Worm (Caenorhabditis elegans) whole organism, L1 larva: ENCODE data around the gene tgn-38.
A peak's percentile ranks its signal among the peaks of the same experiment; 100 is the strongest.

Experiments used
- aly-2 ChIP-seq: fragments of 150-350 bp; optimal IDR thresholded peaks from 2 replicates; lab custom pipeline; 2014; ENCODE audit warnings: missing biosample characterization, missing genetic modification characterization
- ama-1 ChIP-seq: fragments of 150-350 bp; optimal IDR thresholded peaks from 2 replicates; lab custom pipeline; 2014
- blmp-1 ChIP-seq: fragments of 150-350 bp; optimal IDR thresholded peaks from 2 replicates; lab custom pipeline; 2014; ENCODE audit warnings: missing biosample characterization, missing genetic modification characterization
- ceh-90 ChIP-seq: sonication (generic microtip); optimal IDR thresholded peaks from 2 replicates; lab custom pipeline; 2016; ENCODE audit warnings: missing genetic modification characterization, missing compliant biosample characterization
- dpl-1 ChIP-seq, 3 experiments: fragments of 150-350 bp in 2 of 3; sonication (generic microtip) in 1 of 3; optimal IDR thresholded peaks; 2 replicates each; lab custom pipeline; 2014 to 2017; ENCODE audit warnings: missing biosample characterization in 3 of 3, missing genetic modification characterization in 3 of 3, missing genetic modification reagents in 3 of 3
- efl-1 ChIP-seq, 4 experiments: fragments of 150-350 bp; optimal IDR thresholded peaks in 3 of 4; peaks in 1 of 4; 1 replicate in 1 of 4; 2 replicates in 3 of 4; lab custom pipeline; 2014; ENCODE audit warnings: missing biosample characterization in 2 of 4, missing genetic modification characterization in 2 of 4, missing genetic modification reagents in 2 of 4
- egl-27 ChIP-seq, 2 experiments: fragments of 150-350 bp in 1 of 2; sonication (generic microtip); optimal IDR thresholded peaks; 3 replicates each; lab custom pipeline; 2017 to 2018; ENCODE audit warnings: missing biosample characterization in 2 of 2, missing genetic modification characterization in 2 of 2, missing genetic modification reagents in 2 of 2
- elt-2 ChIP-seq: sonication (generic microtip); optimal IDR thresholded peaks from 2 replicates; lab custom pipeline; 2016; ENCODE audit warnings: missing genetic modification characterization, mild to moderate bottlenecking, inconsistent platforms, missing compliant biosample characterization, missing genetic modification reagents
- elt-3 ChIP-seq, 6 experiments: fragments of 150-350 bp in 1 of 6; sonication (generic microtip); optimal IDR thresholded peaks; 2 replicates each; lab custom pipeline; 2017 to 2018; ENCODE audit warnings: missing biosample characterization in 6 of 6, missing genetic modification characterization in 6 of 6, inconsistent platforms in 1 of 6
- fkh-10 ChIP-seq: sonication (generic microtip); optimal IDR thresholded peaks from 2 replicates; lab custom pipeline; 2017; ENCODE audit warnings: missing biosample characterization, missing genetic modification reagents, missing genetic modification characterization
- fkh-8 ChIP-seq: sonication (generic microtip); optimal IDR thresholded peaks from 2 replicates; lab custom pipeline; 2016; ENCODE audit warnings: mild to moderate bottlenecking, missing genetic modification characterization, missing compliant biosample characterization
- fos-1 ChIP-seq: fragments of 150-350 bp; optimal IDR thresholded peaks from 2 replicates; lab custom pipeline; 2014; ENCODE audit warnings: missing biosample characterization, missing genetic modification characterization
- irx-1 ChIP-seq: sonication (generic microtip); optimal IDR thresholded peaks from 2 replicates; lab custom pipeline; 2016; ENCODE audit warnings: missing genetic modification characterization, missing compliant biosample characterization
- lin-14 ChIP-seq: fragments of 200-800 bp; sonication (Bioruptor generic); optimal IDR thresholded peaks from 2 replicates; lab custom pipeline; 2018; ENCODE audit warnings: mild to moderate bottlenecking, missing genetic modification characterization, moderate library complexity, missing compliant biosample characterization
- lin-15B ChIP-seq: fragments of 150-350 bp; sonication (generic microtip); optimal IDR thresholded peaks from 3 replicates; lab custom pipeline; 2014; ENCODE audit warnings: missing biosample characterization, missing genetic modification characterization
- lin-35 ChIP-seq, 2 experiments: fragments of 150-350 bp; optimal IDR thresholded peaks; 2 replicates each; lab custom pipeline; 2014; ENCODE audit warnings: missing biosample characterization in 2 of 2, missing genetic modification characterization in 2 of 2, missing genetic modification reagents in 2 of 2
- lir-3 ChIP-seq: sonication (generic microtip); optimal IDR thresholded peaks from 2 replicates; lab custom pipeline; 2016; ENCODE audit warnings: mild to moderate bottlenecking, missing genetic modification characterization, moderate library complexity, missing compliant biosample characterization; ENCODE audit not compliant: poor library complexity
- lsy-2 ChIP-seq, 2 experiments: fragments of 150-350 bp; optimal IDR thresholded peaks; 2 replicates each; lab custom pipeline; 2014; ENCODE audit warnings: missing biosample characterization in 2 of 2, missing genetic modification characterization in 2 of 2
- mdl-1 ChIP-seq, 2 experiments: fragments of 150-350 bp; optimal IDR thresholded peaks; 2 replicates each; lab custom pipeline; 2014 to 2017; ENCODE audit warnings: missing biosample characterization in 2 of 2, missing genetic modification characterization in 2 of 2, inconsistent platforms in 1 of 2
- mep-1 ChIP-seq: fragments of 150-350 bp; optimal IDR thresholded peaks from 2 replicates; lab custom pipeline; 2014; ENCODE audit warnings: missing biosample characterization, missing genetic modification characterization
- nhr-19 ChIP-seq: fragments of 200-800 bp; sonication (Bioruptor generic); conservative IDR thresholded peaks from 2 replicates; pipeline ENCODE4 v1.3.6; 2022; ENCODE audit warnings: missing genetic modification characterization, missing compliant biosample characterization
- nhr-20 ChIP-seq: sonication (generic microtip); optimal IDR thresholded peaks from 2 replicates; lab custom pipeline; 2016; ENCODE audit warnings: mild to moderate bottlenecking, missing genetic modification characterization, missing compliant biosample characterization
- nhr-47 ChIP-seq: sonication (generic microtip); optimal IDR thresholded peaks from 2 replicates; lab custom pipeline; 2016; ENCODE audit warnings: mild to moderate bottlenecking, missing genetic modification characterization, moderate library complexity, missing compliant biosample characterization
- nhr-71 ChIP-seq: sonication (generic microtip); optimal IDR thresholded peaks from 2 replicates; lab custom pipeline; 2016; ENCODE audit warnings: mild to moderate bottlenecking, missing genetic modification characterization, moderate library complexity, missing compliant biosample characterization
- nhr-76 ChIP-seq: sonication (generic microtip); optimal IDR thresholded peaks from 2 replicates; lab custom pipeline; 2017; ENCODE audit warnings: missing biosample characterization, missing genetic modification characterization
- nhr-85 ChIP-seq: sonication (generic microtip); peaks from one replicate; lab custom pipeline; 2016; ENCODE audit warnings: missing genetic modification characterization, inconsistent platforms, missing compliant biosample characterization
- nhr-90 ChIP-seq: sonication (generic microtip); optimal IDR thresholded peaks from 2 replicates; lab custom pipeline; 2016; ENCODE audit warnings: mild to moderate bottlenecking, missing genetic modification characterization, missing compliant biosample characterization; ENCODE audit not compliant: poor library complexity
- pqm-1 ChIP-seq: sonication (generic microtip); optimal IDR thresholded peaks from 3 replicates; lab custom pipeline; 2017; ENCODE audit warnings: missing biosample characterization, missing genetic modification characterization
- rnt-1 ChIP-seq: sonication (generic microtip); optimal IDR thresholded peaks from 2 replicates; lab custom pipeline; 2016; ENCODE audit warnings: mild to moderate bottlenecking, missing genetic modification characterization, moderate library complexity, missing compliant biosample characterization
- snu-23 ChIP-seq: sonication (generic microtip); optimal IDR thresholded peaks from 2 replicates; lab custom pipeline; 2016; ENCODE audit warnings: missing genetic modification characterization, missing compliant biosample characterization
- sptf-1 ChIP-seq: fragments of 150-350 bp; optimal IDR thresholded peaks from 2 replicates; lab custom pipeline; 2014; ENCODE audit warnings: missing biosample characterization, missing genetic modification characterization
- tbx-2 ChIP-seq: sonication (generic microtip); optimal IDR thresholded peaks from 2 replicates; lab custom pipeline; 2016; ENCODE audit warnings: missing genetic modification characterization, missing compliant biosample characterization
- tlp-1 ChIP-seq: fragments of 150-350 bp; optimal IDR thresholded peaks from 2 replicates; lab custom pipeline; 2014; ENCODE audit warnings: missing biosample characterization, missing genetic modification characterization
- unc-130 ChIP-seq: fragments of 150-350 bp; optimal IDR thresholded peaks from 2 replicates; lab custom pipeline; 2017; ENCODE audit warnings: missing biosample characterization, missing genetic modification characterization, inconsistent platforms
- ztf-11 ChIP-seq, 2 experiments: sonication (generic microtip); optimal IDR thresholded peaks; 2 replicates each; lab custom pipeline; 2016 to 2017; ENCODE audit warnings: missing genetic modification characterization in 2 of 2, missing biosample characterization in 1 of 2, missing compliant biosample characterization in 1 of 2
- ztf-4 ChIP-seq: fragments of 150-350 bp; optimal IDR thresholded peaks from 2 replicates; lab custom pipeline; 2014; ENCODE audit warnings: missing biosample characterization, missing genetic modification characterization

Gene tgn-38

DNA sequence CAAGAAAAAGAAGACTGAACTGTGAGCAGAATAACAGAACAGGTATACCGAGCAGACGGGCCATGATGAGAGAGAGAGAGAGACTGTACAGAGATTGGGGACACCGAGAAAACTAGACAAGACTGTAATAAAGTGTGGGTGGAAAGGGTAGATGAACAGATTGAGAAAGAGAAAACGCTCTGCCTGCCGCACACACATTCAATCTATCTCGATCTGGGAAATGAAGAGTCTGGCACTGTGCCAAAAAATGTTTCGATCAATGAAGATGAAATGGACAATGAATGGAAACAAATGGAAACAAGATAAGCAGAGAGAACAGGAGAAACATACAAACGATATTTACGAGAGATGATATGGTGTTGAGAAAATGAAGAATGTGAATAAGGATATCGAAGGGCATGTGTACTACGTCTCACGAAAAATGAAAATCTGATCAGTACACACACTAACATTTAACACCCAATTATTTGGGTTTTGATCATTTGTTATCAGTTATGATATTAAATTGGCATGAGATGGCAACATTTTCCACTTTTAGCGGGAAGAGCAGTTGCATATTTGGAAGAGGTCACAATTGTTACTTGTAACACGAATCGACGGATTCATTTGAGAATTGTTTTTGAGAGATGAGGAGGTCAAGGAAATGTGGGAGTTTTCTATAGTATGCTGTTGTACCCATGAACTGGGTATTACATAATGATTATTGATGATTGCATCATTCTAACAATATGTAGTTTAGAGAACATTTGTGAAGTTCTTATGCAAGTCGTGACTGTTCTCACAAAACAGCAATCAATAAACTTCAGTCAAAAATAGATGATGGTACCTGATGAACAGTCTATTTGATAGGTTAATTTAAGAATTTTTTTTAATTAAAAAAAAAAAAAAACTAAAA lies 16.1 kb upstream of the tgn-38 start:
- peak; percentile 19 for TF ChIP-seq unc-130 (tag; lab: Kevin White, UChicago)
- no peak for TF ChIP-seq egl-27 (tag; optimal IDR thresholded peaks at IDR 0.05; lab: Kevin White, UChicago)
- peak; percentile 92 for TF ChIP-seq nhr-85
- TF ChIP-seq snu-23 (GFP tag; lab: Kevin White, UChicago) = peak; percentile 59
- peak; percentile 22 for TF ChIP-seq nhr-19
- peak; percentile 69 for TF ChIP-seq blmp-1
- TF ChIP-seq tbx-2 (tag; lab: Kevin White, UChicago) = peak; percentile 21
- peak; percentile 53 for TF ChIP-seq nhr-90 (tag; lab: Kevin White, UChicago)
- TF ChIP-seq rnt-1 (tag; lab: Kevin White, UChicago) = peak; percentile 31
- peak in 1 of 2 experiments; percentile 10 for TF ChIP-seq efl-1 (optimal IDR thresholded peaks at IDR 0.05; lab: Kevin White, UChicago)
- peak in 1 of 2 experiments; percentile 92 for TF ChIP-seq efl-1 (GFP tag; optimal IDR thresholded peaks at IDR 0.05 in 1 of 2; lab: Kevin White, UChicago)
- TF ChIP-seq tlp-1 (tag; lab: Kevin White, UChicago) = no peak
- peak; percentile 48 for TF ChIP-seq nhr-71 (tag; lab: Kevin White, UChicago)
- TF ChIP-seq nhr-20 (tag; lab: Kevin White, UChicago) = peak; percentile 71
- TF ChIP-seq lsy-2 (tag; optimal IDR thresholded peaks at IDR 0.05; lab: Kevin White, UChicago) = peak in 1 of 2 experiments; percentile 23
- TF ChIP-seq irx-1 (tag; lab: Kevin White, UChicago) = no peak
- peak in 2 of 6 experiments; percentile 53 to 67 for TF ChIP-seq elt-3 (tag; optimal IDR thresholded peaks at IDR 0.05; lab: Kevin White, UChicago)
- peak; percentile 74 for TF ChIP-seq lin-14
- TF ChIP-seq dpl-1 (GFP tag; optimal IDR thresholded peaks at IDR 0.05; lab: Kevin White, UChicago) = peak in 1 of 3 experiments; percentile 18
- TF ChIP-seq pqm-1 (tag; lab: Kevin White, UChicago) = no peak
- no peak for TF ChIP-seq fkh-8 (tag; lab: Kevin White, UChicago)

DNA sequence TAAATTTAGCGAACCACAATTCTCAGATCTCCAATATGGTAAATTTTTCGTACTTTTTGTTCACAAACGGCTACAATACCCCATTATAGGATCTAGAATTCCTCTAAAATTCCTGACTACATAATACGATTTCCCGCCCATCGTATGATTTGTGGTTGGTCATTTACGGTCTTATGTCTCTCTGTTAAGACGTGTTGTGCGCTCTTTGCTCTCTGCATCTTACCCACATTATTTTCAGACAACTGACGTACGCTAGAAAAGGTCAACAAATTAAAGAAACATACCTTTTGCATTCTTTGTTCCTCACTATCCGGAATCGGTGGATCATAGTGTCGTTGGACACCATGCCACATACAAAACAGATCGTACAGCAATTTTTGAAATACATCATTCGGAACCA lies 14.1 kb upstream of the tgn-38 start:
- TF ChIP-seq nhr-19 (peak; percentile 39; the same call in 1 of the 2 replicates), elt-2 (tag; lab: Kevin White, UChicago) (peak; percentile 14), nhr-71 (tag; lab: Kevin White, UChicago) (peak; percentile 6), lin-35 (GFP tag; optimal IDR thresholded peaks at IDR 0.05; lab: Kevin White, UChicago) (peak in 1 of 2 experiments; percentile 25), nhr-20 (tag; lab: Kevin White, UChicago) (peak; percentile 32), tlp-1 (tag; lab: Kevin White, UChicago) (no peak), fkh-10 (GFP tag; lab: Kevin White, UChicago) (no peak)

DNA sequence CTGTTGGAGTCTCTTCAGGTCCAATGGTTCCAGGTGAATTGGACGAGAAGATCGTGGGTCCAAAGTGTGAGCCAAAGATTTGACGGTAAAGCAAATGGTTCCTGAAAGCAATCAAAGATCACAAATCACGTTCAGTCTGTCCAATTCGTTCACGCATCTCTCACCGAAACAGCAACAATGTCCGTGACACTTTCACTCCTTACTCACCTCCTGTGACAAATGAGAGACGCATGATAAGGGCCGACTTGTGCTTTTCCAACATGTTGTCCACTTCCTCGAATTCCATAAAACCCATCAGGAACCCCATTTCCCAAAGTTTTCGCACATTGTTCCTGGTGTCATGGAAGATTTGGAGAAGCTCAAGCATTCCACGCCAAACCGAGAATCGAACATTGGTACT lies 11.5 kb upstream of the tgn-38 start:
- TF ChIP-seq fos-1 (tag; lab: Kevin White, UChicago) (no peak), lin-15B (tag; lab: Kevin White, UChicago) (no peak), nhr-71 (tag; lab: Kevin White, UChicago) (peak; percentile 2), elt-2 (tag; lab: Kevin White, UChicago) (peak; percentile 14), sptf-1 (no peak), lin-35 (GFP tag; optimal IDR thresholded peaks at IDR 0.05; lab: Kevin White, UChicago) (peak in 1 of 2 experiments; percentile 50), ceh-90 (tag; lab: Kevin White, UChicago) (no peak), blmp-1 (peak; percentile 64)
- TF ChIP-seq, all 84 proteins: peak for 4

DNA sequence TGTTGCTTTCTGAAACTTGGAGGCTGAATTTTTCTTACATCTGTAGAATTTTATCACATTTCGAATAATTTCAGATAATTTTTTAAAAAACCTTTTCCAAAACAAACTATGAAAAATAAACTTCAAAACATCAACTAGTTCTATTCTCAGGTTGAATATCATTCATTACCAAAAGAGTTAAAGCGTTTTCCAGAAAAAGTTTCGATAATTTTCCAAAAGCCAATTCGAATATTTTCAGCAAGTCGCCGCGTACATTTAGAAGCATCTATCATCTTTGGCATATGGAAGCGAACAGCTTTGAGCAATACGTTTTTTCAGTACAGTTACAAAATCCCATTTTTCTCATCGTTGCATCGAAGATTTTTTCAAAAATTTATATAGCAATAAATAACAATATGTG lies 8.0 kb upstream of the tgn-38 start:
- TF ChIP-seq mep-1 (tag; lab: Kevin White, UChicago) (peak; percentile 17), efl-1 (optimal IDR thresholded peaks at IDR 0.05; lab: Kevin White, UChicago) (peak in 1 of 2 experiments; percentile 14), efl-1 (GFP tag; optimal IDR thresholded peaks at IDR 0.05 in 1 of 2; lab: Kevin White, UChicago) (peak in 1 of 2 experiments; percentile 33), lir-3 (tag; lab: Kevin White, UChicago) (no peak), nhr-47 (tag; lab: Kevin White, UChicago) (peak; percentile 42), lin-35 (GFP tag; optimal IDR thresholded peaks at IDR 0.05; lab: Kevin White, UChicago) (peak in 1 of 2 experiments; percentile 9), ztf-11 (tag; optimal IDR thresholded peaks at IDR 0.05; lab: Kevin White, UChicago) (peak in 1 of 2 experiments; percentile 16), nhr-71 (tag; lab: Kevin White, UChicago) (peak; percentile 46), ama-1 (peak; percentile 81), ztf-4 (tag; lab: Kevin White, UChicago) (peak; percentile 57), lsy-2 (tag; optimal IDR thresholded peaks at IDR 0.05; lab: Kevin White, UChicago) (peak; percentile 6 to 10), aly-2 (tag; lab: Kevin White, UChicago) (peak; percentile 91), mdl-1 (tag; optimal IDR thresholded peaks at IDR 0.05; lab: Kevin White, UChicago) (no peak), nhr-90 (tag; lab: Kevin White, UChicago) (peak; percentile 62), nhr-76 (tag; lab: Kevin White, UChicago) (no peak)
